Worm (Caenorhabditis elegans) whole organism, L4 larva: ENCODE measurements around the gene srj-39.

Experiments
- D1046.2 ChIP-seq: fragments of 200-800 bp; sonication (Bioruptor generic); IDR thresholded peaks from 2 replicates; pipeline ENCODE4 v1.3.6; 2022; ENCODE audit warnings: missing genetic modification characterization, missing compliant biosample characterization
- F10B5.3 ChIP-seq: sonication (generic microtip); optimal IDR thresholded peaks from 2 replicates; lab custom pipeline; 2016; ENCODE audit warnings: mild to moderate bottlenecking, missing genetic modification characterization, missing compliant biosample characterization
- F44E2.7 ChIP-seq: fragments of 200-800 bp; sonication (Bioruptor generic); IDR thresholded peaks from 2 replicates; pipeline ENCODE4 v2.1.2; 2022; ENCODE audit warnings: missing genetic modification characterization, missing compliant biosample characterization
- Y105C5A.15 ChIP-seq: fragments of 200-800 bp; sonication (Bioruptor generic); IDR thresholded peaks from 2 replicates; pipeline ENCODE4 v1.3.6; 2022; ENCODE audit warnings: missing genetic modification characterization, missing compliant biosample characterization
- Y75B8A.6 ChIP-seq: fragments of 200-800 bp; sonication (Bioruptor generic); IDR thresholded peaks from 2 replicates; pipeline ENCODE4 v1.3.6; 2022; ENCODE audit warnings: missing genetic modification reagents, missing genetic modification characterization, missing compliant biosample characterization
- ZK337.2 ChIP-seq: fragments of 200-800 bp; sonication (Bioruptor generic); IDR thresholded peaks from 2 replicates; pipeline ENCODE4 v1.3.6; 2022; ENCODE audit warnings: missing genetic modification reagents, missing genetic modification characterization, missing compliant biosample characterization
- aha-1 ChIP-seq: fragments of 150-350 bp; peaks from one replicate; lab custom pipeline; 2014; ENCODE audit warnings: missing biosample characterization, missing genetic modification characterization
- aly-2 ChIP-seq: sonication (generic microtip); optimal IDR thresholded peaks from 2 replicates; lab custom pipeline; 2018; ENCODE audit warnings: missing biosample characterization, missing genetic modification characterization
- ceh-28 ChIP-seq: fragments of 150-350 bp; optimal IDR thresholded peaks from 2 replicates; lab custom pipeline; 2014; ENCODE audit warnings: missing biosample characterization, missing genetic modification reagents, missing genetic modification characterization
- ceh-62 ChIP-seq: sonication (generic microtip); optimal IDR thresholded peaks from 2 replicates; lab custom pipeline; 2017; ENCODE audit warnings: missing biosample characterization, missing genetic modification characterization
- ceh-82 ChIP-seq: sonication (generic microtip); optimal IDR thresholded peaks from 2 replicates; lab custom pipeline; 2017; ENCODE audit warnings: missing biosample characterization, missing genetic modification characterization
- ces-1 ChIP-seq: fragments of 150-350 bp; sonication (generic microtip); optimal IDR thresholded peaks from 4 replicates; lab custom pipeline; 2014; ENCODE audit warnings: missing biosample characterization, missing genetic modification reagents, missing genetic modification characterization
- dmd-8 ChIP-seq: fragments of 200-800 bp; sonication (Bioruptor generic); IDR thresholded peaks from 2 replicates; pipeline ENCODE4 v1.3.6; 2022; ENCODE audit warnings: missing genetic modification characterization, missing compliant biosample characterization
- dpl-1 ChIP-seq: fragments of 150-350 bp; optimal IDR thresholded peaks from 2 replicates; lab custom pipeline; 2014; ENCODE audit warnings: missing biosample characterization, missing genetic modification reagents, missing genetic modification characterization
- egl-43 ChIP-seq: fragments of 200-800 bp; sonication (Bioruptor generic); IDR thresholded peaks from 2 replicates; pipeline ENCODE4 v1.3.6; 2022; ENCODE audit warnings: missing genetic modification reagents, missing genetic modification characterization, missing compliant biosample characterization
- gei-8 ChIP-seq: fragments of 200-800 bp; sonication (Bioruptor generic); optimal IDR thresholded peaks from 2 replicates; lab custom pipeline; 2018; ENCODE audit warnings: mild to moderate bottlenecking, missing genetic modification characterization, missing compliant biosample characterization
- hif-1 ChIP-seq, 2 experiments: sonication (generic microtip); optimal IDR thresholded peaks; 2 replicates each; lab custom pipeline; 2016 to 2017; ENCODE audit warnings: missing compliant biosample characterization in 2 of 2, missing genetic modification characterization in 2 of 2, missing genetic modification reagents in 2 of 2, missing genotype in 2 of 2, mild to moderate bottlenecking in 1 of 2
- lin-15B ChIP-seq: fragments of 150-350 bp; sonication (generic microtip); optimal IDR thresholded peaks from 3 replicates; lab custom pipeline; 2014; ENCODE audit warnings: missing biosample characterization, missing genetic modification characterization
- mdl-1 ChIP-seq, 2 experiments: fragments of 150-350 bp in 1 of 2; sonication (generic microtip) in 1 of 2; optimal IDR thresholded peaks; 2 replicates each; lab custom pipeline; 2014 to 2017; ENCODE audit warnings: missing biosample characterization in 2 of 2, missing genetic modification characterization in 2 of 2
- mdt-29 ChIP-seq: fragments of 200-800 bp; sonication (Bioruptor generic); IDR thresholded peaks from 2 replicates; pipeline ENCODE4 v1.3.6; 2022; ENCODE audit warnings: missing genetic modification reagents, missing genetic modification characterization, missing compliant biosample characterization
- nhr-6 ChIP-seq: fragments of 150-350 bp; optimal IDR thresholded peaks from 2 replicates; lab custom pipeline; 2014; ENCODE audit warnings: missing biosample characterization, missing genetic modification characterization
- nhr-76 ChIP-seq: fragments of 150-350 bp; optimal IDR thresholded peaks from 2 replicates; lab custom pipeline; 2014; ENCODE audit warnings: missing biosample characterization, missing genetic modification characterization
- nhr-77 ChIP-seq: fragments of 150-350 bp; optimal IDR thresholded peaks from 2 replicates; lab custom pipeline; 2014; ENCODE audit warnings: missing biosample characterization, missing genetic modification characterization
- rbr-2 ChIP-seq: sonication (generic microtip); optimal IDR thresholded peaks from 2 replicates; lab custom pipeline; 2016; ENCODE audit warnings: missing genotype, missing genetic modification characterization, missing compliant biosample characterization
- set-16 ChIP-seq: fragments of 200-800 bp; sonication (Bioruptor generic); IDR thresholded peaks from 2 replicates; pipeline ENCODE4 v1.3.6; 2022; ENCODE audit warnings: missing genetic modification reagents, missing genetic modification characterization, missing compliant biosample characterization
- spr-3 ChIP-seq: fragments of 200-800 bp; sonication (Bioruptor generic); optimal IDR thresholded peaks from 2 replicates; lab custom pipeline; 2018; ENCODE audit warnings: mild to moderate bottlenecking, missing genetic modification characterization, missing compliant biosample characterization
- unc-62 ChIP-seq, 3 experiments: fragments of 150-350 bp in 1 of 3; sonication (generic microtip); optimal IDR thresholded peaks in 2 of 3; peaks in 1 of 3; 1 replicate in 1 of 3; 2 replicates in 2 of 3; lab custom pipeline; 2014 to 2017; ENCODE audit warnings: missing biosample characterization in 3 of 3, missing genetic modification characterization in 3 of 3, missing genetic modification reagents in 3 of 3, missing genotype in 1 of 3
- zag-1 ChIP-seq: fragments of 150-350 bp; optimal IDR thresholded peaks from 2 replicates; lab custom pipeline; 2014; ENCODE audit warnings: missing biosample characterization, missing genetic modification characterization
- zfp-3 ChIP-seq: fragments of 200-800 bp; sonication (Bioruptor generic); conservative IDR thresholded peaks from 2 replicates; pipeline ENCODE4 v1.3.6; 2022; ENCODE audit warnings: missing genetic modification reagents, missing genetic modification characterization, missing compliant biosample characterization

Gene srj-39

DNA sequence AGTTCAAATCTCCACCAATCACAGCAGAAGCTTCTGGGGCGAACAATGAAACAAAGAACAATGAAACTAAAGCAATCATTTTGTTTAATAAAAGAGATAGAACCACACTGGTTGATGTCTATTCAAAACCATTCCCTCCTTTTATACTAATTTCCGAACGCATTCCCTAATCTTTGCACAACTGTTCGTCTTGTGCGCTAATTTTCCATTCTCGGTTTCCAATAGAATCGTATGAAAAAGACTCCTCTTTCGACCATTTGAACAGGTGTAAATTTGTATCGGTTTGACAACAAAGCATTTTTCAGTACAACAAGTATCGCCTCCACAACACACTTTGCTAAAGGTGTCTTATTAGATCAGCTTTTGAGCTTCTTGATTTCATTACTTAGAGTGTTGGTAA, 11.7 kb downstream of the srj-39 start, which contains the start of gene T05B4.8:
TSS of gene T05B4.8 (minus strand) at position 101 of the 400 bp plus-strand sequence.
- TF ChIP-seq ceh-62 (no peak), spr-3 (GFP tag; lab: Kevin White, UChicago) (no peak), F10B5.3 (no peak), aha-1 (tag; lab: Kevin White, UChicago) (peak; percentile 7), mdl-1 (tag; optimal IDR thresholded peaks at IDR 0.05; lab: Kevin White, UChicago) (no peak)

DNA sequence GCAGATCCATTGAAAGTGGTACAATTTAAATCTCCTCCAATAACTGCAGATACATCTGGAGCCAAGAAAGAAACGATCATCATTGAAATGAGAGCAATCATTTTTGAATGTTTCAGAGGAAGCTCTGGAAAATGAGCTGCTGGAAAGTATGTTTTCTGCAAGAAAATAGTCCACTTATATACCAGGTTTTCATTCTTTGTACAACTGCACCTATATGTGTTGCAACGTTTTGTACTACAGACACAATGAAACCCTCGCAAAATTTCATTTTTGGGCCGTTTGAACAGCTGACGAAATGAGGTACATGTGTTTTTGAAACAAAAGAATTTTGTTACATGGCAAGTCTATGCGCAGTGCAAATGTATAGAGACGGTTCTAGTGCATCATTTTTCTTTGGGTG, 13.9 kb downstream of the srj-39 start, which contains the start of gene T05B4.9:
TSS of gene T05B4.9 (minus strand) at position 101 of the 400 bp plus-strand sequence.
- TF ChIP-seq mdt-29 (no peak), lin-15B (tag; lab: Kevin White, UChicago) (no peak), nhr-6 (tag; lab: Kevin White, UChicago) (no peak), spr-3 (GFP tag; lab: Kevin White, UChicago) (no peak), egl-43 (GFP tag; lab: Robert Waterston, UW) (no peak), nhr-76 (tag; lab: Kevin White, UChicago) (no peak), zfp-3 (no peak), F44E2.7 (GFP tag; lab: Robert Waterston, UW) (no peak), zag-1 (tag; lab: Kevin White, UChicago) (no peak), unc-62 (GFP tag; optimal IDR thresholded peaks at IDR 0.05 in 1 of 2; lab: Kevin White, UChicago) (no peak), unc-62 (tag; optimal IDR thresholded peaks at IDR 0.05; lab: Kevin White, UChicago) (no peak), dpl-1 (GFP tag; lab: Kevin White, UChicago) (no peak), ces-1 (GFP tag; lab: Kevin White, UChicago) (no peak), aly-2 (tag; lab: Kevin White, UChicago) (no peak)

DNA sequence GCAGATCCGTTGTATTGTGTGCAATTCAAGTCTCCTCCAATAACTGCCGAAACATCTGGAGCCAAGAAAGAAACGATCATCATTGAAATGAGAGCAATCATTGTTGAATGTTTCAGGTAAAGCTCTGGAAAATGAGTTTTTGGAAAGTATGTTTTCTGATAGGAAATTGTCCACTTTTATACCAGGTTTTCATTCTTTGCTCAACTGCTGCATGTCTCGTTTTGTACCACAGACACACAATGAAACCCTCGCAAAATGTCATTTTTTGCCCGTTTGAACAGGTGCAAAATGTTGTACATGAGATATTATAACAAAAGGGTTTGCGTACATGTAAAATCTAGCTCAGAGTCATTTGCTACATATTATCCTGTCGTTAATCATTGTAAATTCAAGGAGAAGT, 16.2 kb downstream of the srj-39 start, which contains the start of gene T05B4.10:
TSS of gene T05B4.10 (minus strand) at position 101 of the 400 bp plus-strand sequence.
- no peak for TF ChIP-seq gei-8
- TF ChIP-seq nhr-76 (tag; lab: Kevin White, UChicago) = no peak
- no peak for TF ChIP-seq ZK337.2 (GFP tag; lab: Robert Waterston, UW)
- no peak for TF ChIP-seq nhr-77 (tag; lab: Kevin White, UChicago)
- no peak for TF ChIP-seq Y105C5A.15
- no peak for TF ChIP-seq hif-1 (tag; optimal IDR thresholded peaks at IDR 0.05; lab: Kevin White, UChicago)
- TF ChIP-seq F10B5.3 = no peak

DNA sequence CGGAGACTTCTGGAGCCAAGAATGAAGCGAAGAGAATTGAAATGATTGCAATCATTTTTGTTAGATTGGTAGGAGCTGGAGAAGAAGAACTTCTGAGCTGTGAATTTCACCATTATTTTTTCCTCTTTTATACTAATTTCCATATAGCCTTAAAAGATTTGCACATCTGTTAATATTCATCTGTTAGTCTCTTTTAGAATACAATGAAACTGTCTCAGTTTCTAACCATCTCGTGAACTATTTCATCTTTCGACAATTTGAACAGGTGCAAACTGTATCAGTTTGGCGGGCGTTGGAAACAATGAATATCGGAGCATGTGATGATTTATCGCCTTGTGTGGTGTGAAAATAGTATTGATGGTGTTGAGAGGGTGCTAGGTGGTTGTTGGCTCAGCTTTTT, 18.0 kb downstream of the srj-39 start, which contains the start of gene phat-5:
TSS of gene phat-5 (minus strand) at position 101 of the 400 bp plus-strand sequence.
- TF ChIP-seq dmd-8 (no peak), Y75B8A.6 (GFP tag; lab: Robert Waterston, UW) (no peak)
- TF ChIP-seq, all 104 proteins: peak for 0

DNA sequence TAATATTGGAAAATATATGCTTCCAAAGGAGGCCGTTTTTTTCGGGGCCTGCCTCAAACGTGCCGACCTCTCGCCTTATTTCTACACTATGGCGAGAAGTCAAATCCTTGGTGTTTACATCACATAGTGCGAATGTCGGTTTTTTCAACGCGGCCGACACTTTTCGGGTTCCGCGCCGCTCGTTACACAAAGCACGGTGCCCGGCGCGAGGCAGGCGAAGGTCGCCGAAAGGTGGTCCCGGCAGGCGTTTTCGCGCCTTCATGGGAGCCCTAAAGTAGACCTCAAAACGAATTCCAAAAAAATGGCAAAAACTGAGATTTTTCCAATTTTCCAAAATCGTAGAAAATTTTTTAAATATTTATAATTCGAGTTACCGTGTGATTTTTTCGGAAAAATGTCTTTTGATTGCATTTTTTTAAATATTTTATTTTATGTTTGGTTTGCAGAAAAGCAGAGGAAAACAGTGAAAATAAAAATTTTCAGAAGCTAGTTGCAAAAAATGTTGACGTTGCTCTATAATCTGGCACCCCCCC, 21.2 kb downstream of the srj-39 start, which contains the start of gene T05B4.12:
TSS of gene T05B4.12 (minus strand) at position 483 of the 533 bp plus-strand sequence.
- TF ChIP-seq F44E2.7 (GFP tag; lab: Robert Waterston, UW) = no peak
- peak; percentile 68 for TF ChIP-seq set-16

DNA sequence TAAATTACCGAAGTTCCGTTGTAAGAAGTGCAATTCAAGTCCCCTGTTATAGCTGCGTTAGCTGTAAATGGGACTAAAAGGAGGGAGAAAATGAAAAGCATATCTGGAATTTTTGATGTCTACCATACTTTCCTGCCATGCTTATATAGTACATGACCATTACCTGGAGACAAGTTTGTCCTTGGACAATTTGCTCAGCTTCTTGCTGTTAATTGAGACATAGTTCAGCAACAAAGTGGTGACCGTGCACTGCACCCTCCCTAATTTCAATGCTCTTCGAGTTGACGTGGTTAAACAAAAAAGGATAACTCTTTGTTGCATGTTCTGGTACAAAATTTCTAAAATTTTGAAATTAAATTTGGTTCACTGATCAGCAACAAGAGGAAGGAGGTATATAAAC, 23.0 kb downstream of the srj-39 start, which contains the start of gene T05B4.13:
TSS of gene T05B4.13 (minus strand) at position 101 of the 400 bp plus-strand sequence.
- no peak for TF ChIP-seq ceh-82 (tag; lab: Kevin White, UChicago)
- no peak for TF ChIP-seq dmd-8
- TF ChIP-seq dpl-1 (GFP tag; lab: Kevin White, UChicago) = no peak
- TF ChIP-seq rbr-2 (tag; lab: Kevin White, UChicago) = no peak
- no peak for TF ChIP-seq D1046.2 (GFP tag; lab: Robert Waterston, UW)
- TF ChIP-seq ceh-28 (tag; lab: Kevin White, UChicago) = no peak
